Worm (Caenorhabditis elegans): ENCODE data around the gene F07C6.6.

- TF ChIP-seq ama-1 (optimal IDR thresholded peaks at IDR 0.05), result no peak
- TF ChIP-seq B0310.2 (tag; optimal IDR thresholded peaks at IDR 0.05), result no peak
- TF ChIP-seq flt-1 (GFP tag; IDR thresholded peaks at IDR 0.05), result no peak
- no peak for TF ChIP-seq ets-7 (tag; optimal IDR thresholded peaks at IDR 0.05)
- no peak for TF ChIP-seq ceh-36 (tag; optimal IDR thresholded peaks at IDR 0.05)
Measured at ce11 chrIV:12771414-12771813, 21.2 kb upstream of the F07C6.6 start.
